Worm (Caenorhabditis elegans): Measurements from ENCODE around the gene Y60A3A.8.

DNA sequence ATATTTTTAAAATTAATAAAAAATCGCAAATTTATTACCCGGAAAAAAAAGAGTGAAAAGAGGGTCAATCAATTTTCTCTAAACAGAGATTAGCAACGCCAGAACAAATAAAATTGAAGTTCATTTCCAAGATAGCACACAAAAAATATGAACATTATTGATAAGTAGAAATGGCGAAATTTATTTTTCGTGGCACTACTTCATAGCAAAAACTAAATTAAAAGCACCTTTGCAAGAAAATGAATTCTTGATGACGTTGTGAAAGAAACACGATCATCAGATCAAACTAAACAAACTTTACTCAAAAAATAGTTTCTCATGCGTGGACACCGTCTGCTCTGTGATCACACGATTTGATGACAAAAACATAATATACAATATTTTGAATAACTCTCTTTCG is 27.2 kb upstream of the Y60A3A.8 start, which contains the start of gene Y60A3A.16:
- TF ChIP-seq W03F9.2 (tag; optimal IDR thresholded peaks at IDR 0.05) (no peak), dao-5 (tag; optimal IDR thresholded peaks at IDR 0.05) (no peak), him-1 (tag; optimal IDR thresholded peaks at IDR 0.05) (no peak)
